Fruit fly (Drosophila melanogaster) whole organism, embryonic: ENCODE results near the gene CG11699.
A peak's percentile ranks its signal among the peaks of the same experiment; 100 is the strongest.

ENCODE experiments used
- C15 ChIP-seq: fragments of 200-800 bp; sonication (Bioruptor generic); IDR thresholded peaks from 3 replicates; pipeline ENCODE4 v1.3.6; 2022; ENCODE audit warnings: missing biosample characterization, missing genetic modification characterization
- CG11456 ChIP-seq: fragments of 200-800 bp; sonication (Bioruptor generic); IDR thresholded peaks from 3 replicates; pipeline ENCODE4 v1.3.6; 2022; ENCODE audit warnings: missing biosample characterization, missing genetic modification characterization
- CG14014 ChIP-seq: fragments of 200-800 bp; sonication (Bioruptor generic); IDR thresholded peaks from 2 replicates; pipeline ENCODE4 v1.3.6; 2022; ENCODE audit warnings: missing biosample characterization, missing genetic modification characterization
- CG14710 ChIP-seq: fragments of 200-800 bp; sonication (Bioruptor generic); optimal IDR thresholded peaks from 3 replicates; lab custom pipeline; 2019; ENCODE audit warnings: missing biosample characterization, mild to moderate bottlenecking, missing genetic modification characterization, moderate library complexity
- CG14860 ChIP-seq: fragments of 200-800 bp; sonication (Bioruptor generic); IDR thresholded peaks from 3 replicates; pipeline ENCODE4 v1.3.6; 2022; ENCODE audit warnings: missing biosample characterization, missing genetic modification characterization; ENCODE audit not compliant: partially characterized antibody
- CG15514 ChIP-seq: fragments of 200-800 bp; sonication (Bioruptor generic); optimal IDR thresholded peaks from 3 replicates; lab custom pipeline; 2017; ENCODE audit warnings: missing biosample characterization, missing genetic modification characterization, mild to moderate bottlenecking, moderate library complexity, missing genetic modification reagents
- CG17912 ChIP-seq: fragments of 200-800 bp; sonication (Bioruptor generic); optimal IDR thresholded peaks from 2 replicates; lab custom pipeline; 2018; ENCODE audit warnings: missing biosample characterization, mild to moderate bottlenecking, missing genetic modification characterization
- CG2116 ChIP-seq: fragments of 200-800 bp; sonication (Bioruptor generic); optimal IDR thresholded peaks from 3 replicates; lab custom pipeline; 2018; ENCODE audit warnings: missing biosample characterization, mild to moderate bottlenecking, missing genetic modification characterization
- CG2129 ChIP-seq: fragments of 200-800 bp; sonication (Bioruptor generic); IDR thresholded peaks from 2 replicates; pipeline ENCODE4 v1.3.6; 2022; ENCODE audit warnings: missing biosample characterization, missing genetic modification characterization; ENCODE audit not compliant: partially characterized antibody
- CG2712 ChIP-seq: fragments of 200-800 bp; optimal IDR thresholded peaks from 3 replicates; lab custom pipeline; 2019; ENCODE audit warnings: missing biosample characterization, mild to moderate bottlenecking, missing genetic modification characterization, moderate library complexity
- CG4360 ChIP-seq: fragments of 200-800 bp; sonication (Bioruptor generic); IDR thresholded peaks from 2 replicates; pipeline ENCODE4 v1.3.6; 2022; ENCODE audit warnings: missing biosample characterization, missing genetic modification characterization
- CG6791 ChIP-seq: fragments of 200-800 bp; sonication (Bioruptor generic); IDR thresholded peaks from 3 replicates; pipeline ENCODE4 v1.3.6; 2022; ENCODE audit warnings: missing biosample characterization, missing genetic modification characterization; ENCODE audit not compliant: partially characterized antibody
- CG8290 ChIP-seq, 3 experiments: fragments of 200-800 bp; sonication (Bioruptor generic); optimal IDR thresholded peaks; 2 replicates each; lab custom pipeline; 2016 to 2019; ENCODE audit warnings: missing biosample characterization in 3 of 3, missing genetic modification characterization in 3 of 3, mild to moderate bottlenecking in 2 of 3, moderate library complexity in 1 of 3
- CG9727 ChIP-seq: fragments of 200-800 bp; sonication (Bioruptor generic); optimal IDR thresholded peaks from 3 replicates; lab custom pipeline; 2017; ENCODE audit warnings: missing biosample characterization, mild to moderate bottlenecking, missing genetic modification characterization
- CTCF ChIP-seq: fragments of 200-800 bp; sonication (Bioruptor generic); optimal IDR thresholded peaks from 2 replicates; lab custom pipeline; 2017; ENCODE audit warnings: missing biosample characterization, mild to moderate bottlenecking, missing genetic modification characterization, moderate library complexity
- D19A ChIP-seq: fragments of 200-800 bp; optimal IDR thresholded peaks from 3 replicates; lab custom pipeline; 2019; ENCODE audit warnings: missing biosample characterization, mild to moderate bottlenecking, missing genetic modification characterization, moderate library complexity
- Deaf1 ChIP-seq: fragments of 200-800 bp; optimal IDR thresholded peaks from 3 replicates; lab custom pipeline; 2019; ENCODE audit warnings: missing biosample characterization, mild to moderate bottlenecking, missing genetic modification characterization, moderate library complexity
- Dll ChIP-seq: fragments of 200-800 bp; sonication (Bioruptor generic); IDR thresholded peaks from 4 replicates; pipeline ENCODE4 v1.3.6; 2022; ENCODE audit warnings: missing biosample characterization, missing genetic modification characterization; ENCODE audit not compliant: partially characterized antibody
- Mes4 ChIP-seq: fragments of 200-800 bp; sonication (Bioruptor generic); optimal IDR thresholded peaks from 2 replicates; lab custom pipeline; 2016; ENCODE audit warnings: missing biosample characterization, missing genetic modification characterization
- Myb ChIP-seq: fragments of 200-800 bp; sonication (Bioruptor generic); optimal IDR thresholded peaks from 2 replicates; lab custom pipeline; 2016; ENCODE audit warnings: missing biosample characterization, missing genetic modification characterization
- Nf-YB ChIP-seq: fragments of 200-800 bp; sonication (Bioruptor generic); optimal IDR thresholded peaks from 3 replicates; lab custom pipeline; 2019; ENCODE audit warnings: missing biosample characterization, mild to moderate bottlenecking, missing genetic modification characterization, moderate library complexity
- PHDP ChIP-seq: fragments of 200-800 bp; sonication (Bioruptor generic); optimal IDR thresholded peaks from 3 replicates; lab custom pipeline; 2018; ENCODE audit warnings: missing biosample characterization, mild to moderate bottlenecking, missing genetic modification characterization, moderate library complexity
- Poxn ChIP-seq: fragments of 200-800 bp; sonication (Bioruptor generic); IDR thresholded peaks from 2 replicates; pipeline ENCODE4 v1.3.6; 2022; ENCODE audit warnings: missing biosample characterization, missing genetic modification characterization
- Ravus ChIP-seq: fragments of 200-800 bp; sonication (Bioruptor generic); IDR thresholded peaks from 2 replicates; pipeline ENCODE4 v1.3.6; 2022; ENCODE audit warnings: missing biosample characterization, missing genetic modification characterization
- Scr ChIP-seq: fragments of 200-800 bp; sonication (Bioruptor generic); IDR thresholded peaks from 2 replicates; pipeline ENCODE4 v1.3.6; 2022; ENCODE audit warnings: missing biosample characterization, missing genetic modification characterization; ENCODE audit not compliant: partially characterized antibody
- Sry-δ ChIP-seq: fragments of 200-800 bp; sonication (Bioruptor generic); optimal IDR thresholded peaks from 2 replicates; lab custom pipeline; 2016; ENCODE audit warnings: missing biosample characterization, missing genetic modification characterization
- Tbp ChIP-seq: fragments of >200 bp; optimal IDR thresholded peaks from 2 replicates; lab custom pipeline; 2018; ENCODE audit warnings: missing biosample characterization, missing genetic modification characterization
- corto ChIP-seq: fragments of 200-800 bp; sonication (Bioruptor generic); optimal IDR thresholded peaks from 2 replicates; lab custom pipeline; 2016; ENCODE audit warnings: missing biosample characterization, mild to moderate bottlenecking, missing genetic modification characterization, moderate library complexity
- cwo ChIP-seq: fragments of 200-800 bp; sonication (Bioruptor generic); optimal IDR thresholded peaks from 3 replicates; lab custom pipeline; 2017; ENCODE audit warnings: missing biosample characterization, missing genetic modification characterization, mild to moderate bottlenecking, moderate library complexity, missing genetic modification reagents
- dmrt11E ChIP-seq: fragments of 200-800 bp; sonication (Bioruptor generic); optimal IDR thresholded peaks from 3 replicates; lab custom pipeline; 2018; ENCODE audit warnings: missing biosample characterization, mild to moderate bottlenecking, missing genetic modification characterization, moderate library complexity
- gfzf ChIP-seq: fragments of 200-800 bp; sonication (Bioruptor generic); optimal IDR thresholded peaks from 2 replicates; lab custom pipeline; 2016; ENCODE audit warnings: missing biosample characterization, mild to moderate bottlenecking, missing genetic modification characterization, moderate library complexity
- grau ChIP-seq: fragments of 200-800 bp; optimal IDR thresholded peaks from 3 replicates; lab custom pipeline; 2019; ENCODE audit warnings: missing biosample characterization, mild to moderate bottlenecking, missing genetic modification characterization, moderate library complexity
- hb ChIP-seq: fragments of 200-800 bp; sonication (Bioruptor generic); IDR thresholded peaks from 3 replicates; pipeline ENCODE4 v1.3.6; 2022; ENCODE audit warnings: missing biosample characterization, missing genetic modification characterization; ENCODE audit not compliant: partially characterized antibody
- insv ChIP-seq, 2 experiments: fragments of 200-800 bp; sonication (Bioruptor generic); optimal IDR thresholded peaks; 3 replicates each; lab custom pipeline; 2016 to 2018; ENCODE audit warnings: missing biosample characterization in 2 of 2, missing genetic modification characterization in 2 of 2
- lola ChIP-seq, 3 experiments: fragments of >200 bp in 2 of 3; fragments of 200-800 bp in 1 of 3; sonication (Bioruptor generic) in 1 of 3; optimal IDR thresholded peaks; 2 replicates each; lab custom pipeline; 2017 to 2019; ENCODE audit warnings: missing biosample characterization in 3 of 3, missing genetic modification characterization in 3 of 3, mild to moderate bottlenecking in 1 of 3, moderate library complexity in 1 of 3
- nmo ChIP-seq: fragments of 200-800 bp; sonication (Bioruptor generic); optimal IDR thresholded peaks from 2 replicates; lab custom pipeline; 2018; ENCODE audit warnings: missing biosample characterization, mild to moderate bottlenecking, missing genetic modification characterization, moderate library complexity
- pfk ChIP-seq: fragments of 200-800 bp; sonication (Bioruptor generic); optimal IDR thresholded peaks from 2 replicates; lab custom pipeline; 2018; ENCODE audit warnings: missing biosample characterization, mild to moderate bottlenecking, missing genetic modification characterization, moderate library complexity
- phol ChIP-seq: fragments of 200-800 bp; sonication (Bioruptor generic); optimal IDR thresholded peaks from 3 replicates; lab custom pipeline; 2018; ENCODE audit warnings: missing biosample characterization, mild to moderate bottlenecking, missing genetic modification characterization, moderate library complexity
- pzg ChIP-seq: fragments of 200-800 bp; sonication (Bioruptor generic); optimal IDR thresholded peaks from 3 replicates; lab custom pipeline; 2018; ENCODE audit warnings: missing biosample characterization, mild to moderate bottlenecking, missing genetic modification characterization, moderate library complexity
- row ChIP-seq: fragments of 200-800 bp; sonication (Bioruptor generic); IDR thresholded peaks from 3 replicates; pipeline ENCODE4 v1.3.6; 2022; ENCODE audit warnings: missing biosample characterization, missing genetic modification characterization
- trem ChIP-seq: fragments of 200-800 bp; optimal IDR thresholded peaks from 3 replicates; lab custom pipeline; 2019; ENCODE audit warnings: missing biosample characterization, mild to moderate bottlenecking, missing genetic modification characterization, moderate library complexity
- ttk ChIP-seq: fragments of 200-800 bp; sonication (Bioruptor generic); IDR thresholded peaks from 2 replicates; pipeline ENCODE4 v2.1.2; 2022; ENCODE audit warnings: missing biosample characterization, missing genetic modification characterization
- unc-4 ChIP-seq: fragments of 200-800 bp; sonication (Bioruptor generic); IDR thresholded peaks from 2 replicates; pipeline ENCODE4 v1.3.6; 2022; ENCODE audit warnings: missing biosample characterization, missing genetic modification characterization; ENCODE audit not compliant: partially characterized antibody
- vfl ChIP-seq: fragments of 200-800 bp; sonication (Bioruptor generic); optimal IDR thresholded peaks from 2 replicates; lab custom pipeline; 2016; ENCODE audit warnings: missing biosample characterization, missing genetic modification characterization

CG11699 gene

dm6 chrX:11611645-11612079 is 41.2 kb downstream of the CG11699 start, which contains the start of the genes CG2247 and CG1703 (continued):
- TF ChIP-seq CG8290 (GFP tag; optimal IDR thresholded peaks at IDR 0.05; lab: Kevin White, UChicago) (peak; percentile 51), CG8290 (tag; optimal IDR thresholded peaks at IDR 0.05; lab: Kevin White, UChicago) (no peak), hb (GFP tag; lab: Robert Waterston, UW) (peak; percentile 68; the same call in 2 of the 3 replicates), grau (tag; lab: Kevin White, UChicago) (peak; percentile 38), Nf-YB (GFP tag; lab: Kevin White, UChicago) (no peak), Scr (peak; percentile 90), pfk (GFP tag; lab: Kevin White, UChicago) (peak; percentile 48), CG4360 (peak; percentile 77; the same call in 1 of the 2 replicates), lola (GFP tag; optimal IDR thresholded peaks at IDR 0.05; lab: Kevin White, UChicago) (peak in 1 of 3 experiments; percentile 2), CG2129 (GFP tag; lab: Robert Waterston, UW) (peak; percentile 45), Poxn (GFP tag; lab: Robert Waterston, UW) (no peak), CG17912 (GFP tag; lab: Kevin White, UChicago) (no peak), CTCF (peak; percentile 40), trem (peak; percentile 76), pzg (GFP tag; lab: Kevin White, UChicago) (peak; percentile 78), Deaf1 (tag; lab: Kevin White, UChicago) (peak; percentile 43), phol (tag; lab: Kevin White, UChicago) (peak; percentile 65), vfl (GFP tag; lab: Kevin White, UChicago) (no peak), corto (GFP tag; lab: Kevin White, UChicago) (no peak), CG14014 (GFP tag; lab: Robert Waterston, UW) (no peak), C15 (no peak), insv (GFP tag; optimal IDR thresholded peaks at IDR 0.05; lab: Kevin White, UChicago) (peak in 1 of 2 experiments; percentile 45), gfzf (GFP tag; lab: Kevin White, UChicago) (peak; percentile 69), D19A (tag; lab: Kevin White, UChicago) (peak; percentile 10), Sry-δ (peak; percentile 75), CG9727 (peak; percentile 22), Mes4 (no peak), row (peak; percentile 44; the same call in 2 of the 3 replicates), ttk (no peak), cwo (peak; percentile 72), Dll (GFP tag; lab: Robert Waterston, UW) (peak; percentile 92), CG6791 (GFP tag; lab: Robert Waterston, UW) (peak; percentile 72; the same call in 2 of the 3 replicates), unc-4 (GFP tag; lab: Robert Waterston, UW) (peak; percentile 89), Myb (peak; percentile 23), nmo (GFP tag; lab: Kevin White, UChicago) (peak; percentile 62), Ravus (GFP tag; lab: Robert Waterston, UW) (no peak), CG15514 (peak; percentile 68), Tbp (no peak), CG2116 (GFP tag; lab: Kevin White, UChicago) (peak; percentile 98), CG2712 (peak; percentile 60), CG14710 (peak; percentile 76), dmrt11E (peak; percentile 11), CG14860 (GFP tag; lab: Robert Waterston, UW) (peak; percentile 76), PHDP (tag; lab: Kevin White, UChicago) (no peak), CG11456 (GFP tag; lab: Robert Waterston, UW) (no peak)
